Worm (Caenorhabditis elegans) whole organism, mixed stage, embryonic: ENCODE results near the gene F28C6.9.

Experiments used
- M03D4.4 ChIP-seq: sonication (generic microtip); optimal IDR thresholded peaks from 2 replicates; lab custom pipeline; 2017; ENCODE audit warnings: mild to moderate bottlenecking, missing genetic modification characterization, missing compliant biosample characterization
- ceh-83 ChIP-seq: fragments of 200-800 bp; sonication (Bioruptor generic); optimal IDR thresholded peaks from 2 replicates; lab custom pipeline; 2018; ENCODE audit warnings: mild to moderate bottlenecking, missing genetic modification characterization, missing compliant biosample characterization
- drap-1 ChIP-seq: fragments of 200-800 bp; sonication (Bioruptor generic); optimal IDR thresholded peaks from 3 replicates; lab custom pipeline; 2018; ENCODE audit warnings: mild to moderate bottlenecking, missing genetic modification characterization, missing compliant biosample characterization
- lsy-2 ChIP-seq: fragments of 150-350 bp; optimal IDR thresholded peaks from 2 replicates; lab custom pipeline; 2014; ENCODE audit warnings: missing biosample characterization, missing genetic modification characterization
- mep-1 ChIP-seq: fragments of 150-350 bp; optimal IDR thresholded peaks from 2 replicates; lab custom pipeline; 2017; ENCODE audit warnings: missing biosample characterization, missing genetic modification reagents, missing genetic modification characterization, inconsistent platforms
- nhr-12 ChIP-seq: fragments of 150-350 bp; optimal IDR thresholded peaks from 2 replicates; lab custom pipeline; 2014; ENCODE audit warnings: missing biosample characterization, missing genetic modification characterization
- nhr-2 ChIP-seq: fragments of 150-350 bp; optimal IDR thresholded peaks from 2 replicates; lab custom pipeline; 2014; ENCODE audit warnings: missing biosample characterization, missing genetic modification characterization
- nhr-237 ChIP-seq: fragments of 150-350 bp; optimal IDR thresholded peaks from 2 replicates; lab custom pipeline; 2014; ENCODE audit warnings: missing biosample characterization, missing genetic modification characterization
- nhr-28 ChIP-seq: fragments of 150-350 bp; optimal IDR thresholded peaks from 2 replicates; lab custom pipeline; 2014; ENCODE audit warnings: missing biosample characterization, missing genetic modification characterization
- nhr-76 ChIP-seq: sonication (generic microtip); optimal IDR thresholded peaks from 2 replicates; lab custom pipeline; 2017; ENCODE audit warnings: missing biosample characterization, missing genetic modification characterization
- sptf-1 ChIP-seq: sonication (generic microtip); optimal IDR thresholded peaks from 2 replicates; lab custom pipeline; 2017; ENCODE audit warnings: mild to moderate bottlenecking, missing genetic modification characterization, moderate library complexity, missing compliant biosample characterization
- unc-120 ChIP-seq: sonication (generic microtip); optimal IDR thresholded peaks from 2 replicates; lab custom pipeline; 2017; ENCODE audit warnings: missing genetic modification characterization, missing compliant biosample characterization; ENCODE audit not compliant: poor library complexity, severe bottlenecking
- unc-39 ChIP-seq: fragments of 150-350 bp; optimal IDR thresholded peaks from 2 replicates; lab custom pipeline; 2014; ENCODE audit warnings: missing biosample characterization, missing genetic modification characterization
- unc-62 ChIP-seq: fragments of 150-350 bp; optimal IDR thresholded peaks from 2 replicates; lab custom pipeline; 2014; ENCODE audit warnings: missing biosample characterization, missing genetic modification reagents, missing genetic modification characterization

DNA sequence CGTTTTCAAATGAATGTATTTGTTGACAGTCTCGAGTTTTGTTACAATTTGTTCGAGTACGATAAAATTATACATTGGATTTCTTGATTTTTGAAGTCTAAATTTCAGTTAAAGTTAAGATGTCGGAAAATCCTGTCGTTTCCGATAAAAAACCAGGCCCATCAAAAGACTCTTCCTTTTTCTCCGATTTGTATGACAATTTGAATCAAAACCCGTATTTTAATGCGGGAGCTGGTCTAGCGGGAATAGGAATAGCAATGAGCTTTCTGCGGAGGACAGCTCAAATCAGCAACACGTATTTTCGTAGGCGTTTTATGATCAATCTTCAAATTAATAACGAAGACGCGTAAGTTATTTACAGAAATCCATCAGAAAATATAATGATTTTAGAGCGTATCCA is 39.0 kb downstream of the F28C6.9 start, which contains the start of gene bcs-1:
- TF ChIP-seq drap-1 (GFP tag; lab: Kevin White, UChicago) (no peak), lsy-2 (tag; lab: Kevin White, UChicago) (no peak), ceh-83 (GFP tag; lab: Kevin White, UChicago) (no peak), nhr-76 (tag; lab: Kevin White, UChicago) (no peak), unc-39 (no peak), unc-120 (tag; lab: Kevin White, UChicago) (no peak), nhr-237 (no peak), sptf-1 (tag; lab: Kevin White, UChicago) (no peak), unc-62 (GFP tag; lab: Kevin White, UChicago) (no peak), nhr-28 (tag; lab: Kevin White, UChicago) (no peak), nhr-2 (tag; lab: Kevin White, UChicago) (no peak), mep-1 (no peak), M03D4.4 (tag; lab: Kevin White, UChicago) (no peak), nhr-12 (tag; lab: Kevin White, UChicago) (no peak)
